Fruit fly (Drosophila melanogaster) whole organism, pupa: ENCODE measurements around the gene Dop1R2.

Source experiments
- CG8301 ChIP-seq: fragments of 200-800 bp; sonication (Bioruptor generic); optimal IDR thresholded peaks from 2 replicates; lab custom pipeline; 2018; ENCODE audit warnings: missing biosample characterization, mild to moderate bottlenecking, missing genetic modification characterization
- D1 ChIP-seq: fragments of 200-800 bp; sonication (Bioruptor generic); optimal IDR thresholded peaks from 2 replicates; lab custom pipeline; 2018; ENCODE audit warnings: missing biosample characterization, mild to moderate bottlenecking, missing genetic modification characterization, moderate library complexity

DNA sequence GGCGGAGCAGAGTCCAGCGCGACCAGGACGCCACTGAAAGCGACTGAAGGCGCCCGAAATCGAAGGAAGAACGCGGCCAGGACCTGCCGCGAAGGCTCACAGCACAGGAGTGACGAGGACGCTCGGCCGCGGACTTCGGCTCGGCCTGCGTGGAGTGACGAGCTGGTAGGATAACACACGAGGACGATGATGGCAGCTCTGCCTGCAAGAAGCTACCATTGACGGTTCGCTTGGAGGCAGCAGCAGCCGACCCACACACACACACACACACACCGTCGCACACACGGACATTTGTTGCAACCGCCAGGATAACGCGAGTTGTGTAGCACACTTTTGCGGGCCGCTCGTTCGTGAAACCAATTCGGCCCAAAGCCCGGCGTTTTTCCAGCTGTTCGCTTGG lies at the start of gene Dop1R2:
- no peak for TF ChIP-seq CG8301 (tag; lab: Kevin White, UChicago)
- no peak for TF ChIP-seq D1 (tag; lab: Kevin White, UChicago)
